Fruit fly (Drosophila melanogaster): ENCODE results near the gene polybromo.

polybromo gene

dm6 chr3R:24825548-24825947 is 20.5 kb upstream of the polybromo start, which contains the start of gene niki:
TSS of gene niki (minus strand) at chr3R:24825648.
- TF ChIP-seq woc (GFP tag; optimal IDR thresholded peaks at IDR 0.05) (no peak), psq (GFP tag; optimal IDR thresholded peaks at IDR 0.05) (no peak), GATAd (GFP tag; optimal IDR thresholded peaks at IDR 0.05) (no peak), h (GFP tag; optimal IDR thresholded peaks at IDR 0.05) (no peak), Jra (GFP tag; optimal IDR thresholded peaks at IDR 0.05) (no peak), Dfd (GFP tag; optimal IDR thresholded peaks at IDR 0.05) (no peak)

dm6 chr3R:24823061-24823460 is 18.0 kb upstream of the polybromo start:
- no peak for TF ChIP-seq Hr83 (GFP tag; optimal IDR thresholded peaks at IDR 0.05; ENCODE audit: poor library complexity, severe bottlenecking)
- no peak for TF ChIP-seq Rel (GFP tag; optimal IDR thresholded peaks at IDR 0.05)
- peak; percentile 96 for TF ChIP-seq Rel (tag; optimal IDR thresholded peaks at IDR 0.05)

dm6 chr3R:24816993-24817854 is 12.2 kb upstream of the polybromo start, which contains the start of the genes CG5808 and Saf-B:
TSS of gene CG5808 (minus strand) at chr3R:24817007.
TSS of gene Saf-B (plus strand) at chr3R:24817464.
- no peak for TF ChIP-seq dsf (GFP tag; optimal IDR thresholded peaks at IDR 0.05; ENCODE audit: borderline replicate concordance)
- TF ChIP-seq foxo (GFP tag; optimal IDR thresholded peaks at IDR 0.05): no peak
- no peak for TF ChIP-seq Rel (GFP tag; optimal IDR thresholded peaks at IDR 0.05)
- TF ChIP-seq Rel (tag; optimal IDR thresholded peaks at IDR 0.05): peak; percentile 19
- no peak for TF ChIP-seq N (GFP tag; optimal IDR thresholded peaks at IDR 0.05)
- TF ChIP-seq psq (GFP tag; optimal IDR thresholded peaks at IDR 0.05): peak; percentile 27
- no peak for TF ChIP-seq Dif (GFP tag; optimal IDR thresholded peaks at IDR 0.05; ENCODE audit: partially characterized antibody)
- peak; percentile 22 for TF ChIP-seq Hr83 (GFP tag; optimal IDR thresholded peaks at IDR 0.05; ENCODE audit: poor library complexity, severe bottlenecking)

- TF ChIP-seq h (GFP tag; optimal IDR thresholded peaks at IDR 0.05) (peak; percentile 81), pan (optimal IDR thresholded peaks at IDR 0.05) (no peak), Hnf4 (GFP tag; optimal IDR thresholded peaks at IDR 0.05) (peak; percentile 89), dl (GFP tag; optimal IDR thresholded peaks at IDR 0.05; ENCODE audit: insufficient read depth in 1 of 2, partially characterized antibody in 2 of 2) (no peak), br (GFP tag; optimal IDR thresholded peaks at IDR 0.05) (peak; percentile 67), jim (GFP tag; optimal IDR thresholded peaks at IDR 0.05) (no peak), CG32264 (GFP tag; optimal IDR thresholded peaks at IDR 0.05) (peak; percentile 46), Dif (GFP tag; optimal IDR thresholded peaks at IDR 0.05; ENCODE audit: partially characterized antibody) (no peak), sv (GFP tag; optimal IDR thresholded peaks at IDR 0.05) (peak; percentile 72), GATAd (GFP tag; optimal IDR thresholded peaks at IDR 0.05) (peak; percentile 81), Hr78 (GFP tag; optimal IDR thresholded peaks at IDR 0.05) (no peak), psq (GFP tag; optimal IDR thresholded peaks at IDR 0.05) (peak; percentile 59), Jra (GFP tag; optimal IDR thresholded peaks at IDR 0.05) (no peak), Sp1 (GFP tag; optimal IDR thresholded peaks at IDR 0.05) (peak; percentile 67), fru (GFP tag; optimal IDR thresholded peaks at IDR 0.05) (peak; percentile 70), dsf (GFP tag; optimal IDR thresholded peaks at IDR 0.05; ENCODE audit: borderline replicate concordance) (peak; percentile 80), dmrt93B (GFP tag; optimal IDR thresholded peaks at IDR 0.05) (no peak), Vsx2 (GFP tag; optimal IDR thresholded peaks at IDR 0.05; ENCODE audit: partially characterized antibody) (no peak), CG9705 (GFP tag; optimal IDR thresholded peaks at IDR 0.05) (peak; percentile 55), woc (GFP tag; optimal IDR thresholded peaks at IDR 0.05) (peak; percentile 74), Myc (optimal IDR thresholded peaks at IDR 0.05) (no peak), ey (GFP tag; optimal IDR thresholded peaks at IDR 0.05) (peak; percentile 79), rgr (GFP tag; optimal IDR thresholded peaks at IDR 0.05) (peak; percentile 78), lola (GFP tag; optimal IDR thresholded peaks at IDR 0.05) (no peak), N (GFP tag; optimal IDR thresholded peaks at IDR 0.05) (no peak), OdsH (GFP tag; optimal IDR thresholded peaks at IDR 0.05) (peak; percentile 64), brk (GFP tag; optimal IDR thresholded peaks at IDR 0.05) (peak; percentile 89), HLH106 (tag; optimal IDR thresholded peaks at IDR 0.05) (peak; percentile 77), sage (GFP tag; optimal IDR thresholded peaks at IDR 0.05) (no peak), Rel (GFP tag; optimal IDR thresholded peaks at IDR 0.05) (no peak), Rel (tag; optimal IDR thresholded peaks at IDR 0.05) (peak; percentile 36), Hr83 (GFP tag; optimal IDR thresholded peaks at IDR 0.05; ENCODE audit: poor library complexity, severe bottlenecking) (peak; percentile 63), foxo (GFP tag; optimal IDR thresholded peaks at IDR 0.05) (peak in 1 of 2 experiments; percentile 87)
Measured at dm6 chr3R:24813637-24814301, 8.7 kb upstream of the polybromo start, which contains the start of the genes lili and CG34150. TSS of gene lili (minus strand) at chr3R:24814012. TSS of gene CG34150 (plus strand) at chr3R:24814262.
